Fruit fly (Drosophila melanogaster): ENCODE data around the gene CG5418.

CG5418 gene

DNA sequence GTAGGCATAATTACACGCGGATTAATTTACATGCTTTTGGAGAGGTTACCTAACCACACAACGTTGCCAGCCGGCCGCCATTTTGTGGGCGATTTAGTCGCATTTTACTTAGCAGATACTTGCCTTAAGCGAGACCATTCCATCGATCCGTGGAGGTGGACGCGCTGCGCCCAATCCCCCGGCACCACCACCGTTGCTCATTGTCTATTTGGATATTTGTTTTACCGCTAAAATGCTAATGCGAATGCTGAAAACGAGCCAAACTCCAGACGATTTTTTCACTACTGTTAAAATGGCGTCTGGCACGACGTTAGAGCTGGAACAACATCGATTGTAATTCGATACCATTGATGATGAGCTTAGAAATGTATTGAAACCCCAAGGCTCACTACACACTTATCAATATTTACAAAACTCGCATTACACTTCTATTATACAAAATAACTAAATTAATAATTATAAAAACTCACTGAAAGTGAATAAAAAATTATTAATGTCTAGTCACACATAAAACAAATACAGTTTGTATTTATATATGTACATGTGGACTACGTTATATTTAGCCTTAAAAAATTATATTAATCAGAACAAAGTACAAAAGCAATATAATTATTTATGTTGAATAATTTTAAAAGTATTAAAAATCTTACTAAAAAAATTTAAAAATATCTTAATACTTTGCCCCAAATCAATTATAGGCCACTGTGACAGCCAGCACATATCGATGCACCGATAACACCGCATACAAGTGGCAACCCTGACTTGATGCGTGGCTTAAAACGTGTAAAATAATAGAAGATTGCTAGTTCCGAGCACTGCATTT lies 19.1 kb downstream of the CG5418 start, which contains the start of gene eRF3:
TSS of gene eRF3 (plus strand) at position 741 of the 823 bp plus-strand sequence.
- TF ChIP-seq CG9948 (tag; optimal IDR thresholded peaks at IDR 0.05) (peak; percentile 64), CG4496 (GFP tag; IDR thresholded peaks at IDR 0.05) (0 out of 3 replicates have a peak, but pooled peaks have one; percentile 25), CG17806 (tag; optimal IDR thresholded peaks at IDR 0.05) (peak; percentile 56), Snoo (tag; optimal IDR thresholded peaks at IDR 0.05) (peak; percentile 46), CG32121 (GFP tag; IDR thresholded peaks at IDR 0.05) (peak; percentile 56), CG8159 (tag; optimal IDR thresholded peaks at IDR 0.05) (peak; percentile 78), Pif1B (GFP tag; optimal IDR thresholded peaks at IDR 0.05) (peak; percentile 22), rn (GFP tag; IDR thresholded peaks at IDR 0.05) (no peak; the same call in 1 of the 2 replicates), CG14655 (GFP tag; optimal IDR thresholded peaks at IDR 0.05) (no peak), CG15710 (tag; optimal IDR thresholded peaks at IDR 0.05) (peak; percentile 73), fd96Ca (GFP tag; IDR thresholded peaks at IDR 0.05) (peak; percentile 10; the same call in 2 of the 3 replicates), EcR (GFP tag; optimal IDR thresholded peaks at IDR 0.05) (no peak), Pif1A (GFP tag; optimal IDR thresholded peaks at IDR 0.05) (no peak), CG8301 (tag; optimal IDR thresholded peaks at IDR 0.05) (peak; percentile 33), Ets98B (GFP tag; IDR thresholded peaks at IDR 0.05) (peak; percentile 59; the same call in 1 of the 2 replicates), CG12605 (GFP tag; IDR thresholded peaks at IDR 0.05) (peak; percentile 13), gl (tag; optimal IDR thresholded peaks at IDR 0.05) (no peak), CG13204 (GFP tag; optimal IDR thresholded peaks at IDR 0.05) (no peak), CG34367 (tag; optimal IDR thresholded peaks at IDR 0.05) (peak; percentile 56), D1 (tag; optimal IDR thresholded peaks at IDR 0.05) (no peak), CG10348 (GFP tag; IDR thresholded peaks at IDR 0.05) (peak; percentile 24; the same call in 1 of the 2 replicates)

DNA sequence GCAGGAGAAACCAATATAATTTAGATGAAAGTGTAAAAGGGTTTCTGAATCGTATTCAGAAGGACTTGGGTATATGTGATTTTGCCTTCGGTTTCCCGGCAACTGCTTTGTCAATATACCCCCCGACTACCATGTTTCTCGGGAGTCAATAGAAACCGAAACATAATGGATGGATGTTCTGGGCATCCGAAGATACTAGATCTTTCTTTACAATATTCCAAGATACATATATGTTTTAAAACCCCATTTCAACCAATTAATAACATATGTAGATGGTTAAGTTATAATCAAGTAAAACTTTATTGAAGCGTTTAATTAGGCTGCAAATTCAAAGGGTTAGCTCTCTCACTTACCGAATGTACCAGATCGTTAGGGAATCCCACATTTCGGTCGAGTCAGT lies 22.2 kb downstream of the CG5418 start, which contains the start of gene CG5435:
TSS of gene CG5435 (minus strand) at position 101 of the 400 bp plus-strand sequence.
- no peak for TF ChIP-seq CG12605 (GFP tag; IDR thresholded peaks at IDR 0.05)
- TF ChIP-seq Ets98B (GFP tag; IDR thresholded peaks at IDR 0.05): no peak
- no peak for TF ChIP-seq CG17806 (tag; optimal IDR thresholded peaks at IDR 0.05)
- no peak for TF ChIP-seq CG14655 (GFP tag; optimal IDR thresholded peaks at IDR 0.05)
- TF ChIP-seq CG8301 (tag; optimal IDR thresholded peaks at IDR 0.05): no peak

- peak; percentile 54 for TF ChIP-seq CG17806 (tag; optimal IDR thresholded peaks at IDR 0.05)
- TF ChIP-seq Snoo (tag; optimal IDR thresholded peaks at IDR 0.05): peak; percentile 55
- TF ChIP-seq D1 (tag; optimal IDR thresholded peaks at IDR 0.05): no peak
- peak; percentile 44 for TF ChIP-seq Pif1A (GFP tag; optimal IDR thresholded peaks at IDR 0.05)
- peak; percentile 64 for TF ChIP-seq CG9948 (tag; optimal IDR thresholded peaks at IDR 0.05)
- TF ChIP-seq CG10348 (GFP tag; IDR thresholded peaks at IDR 0.05): no peak
- peak; percentile 27 for TF ChIP-seq CG34367 (tag; optimal IDR thresholded peaks at IDR 0.05)
- TF ChIP-seq CG13204 (GFP tag; optimal IDR thresholded peaks at IDR 0.05): no peak
- TF ChIP-seq fd96Ca (GFP tag; IDR thresholded peaks at IDR 0.05): no peak
- no peak for TF ChIP-seq CG12605 (GFP tag; IDR thresholded peaks at IDR 0.05)
- TF ChIP-seq Ets98B (GFP tag; IDR thresholded peaks at IDR 0.05): peak; percentile 58
- peak; percentile 54; the same call in 1 of the 2 replicates for TF ChIP-seq CG32121 (GFP tag; IDR thresholded peaks at IDR 0.05)
- TF ChIP-seq CG8159 (tag; optimal IDR thresholded peaks at IDR 0.05): peak; percentile 75
- peak; percentile 36 for TF ChIP-seq CG8301 (tag; optimal IDR thresholded peaks at IDR 0.05)
- no peak for TF ChIP-seq EcR (GFP tag; optimal IDR thresholded peaks at IDR 0.05)
- TF ChIP-seq CG4496 (GFP tag; IDR thresholded peaks at IDR 0.05): no peak
- TF ChIP-seq CG15710 (tag; optimal IDR thresholded peaks at IDR 0.05): peak; percentile 66
- peak; percentile 46 for TF ChIP-seq Pif1B (GFP tag; optimal IDR thresholded peaks at IDR 0.05)
- TF ChIP-seq gl (tag; optimal IDR thresholded peaks at IDR 0.05): no peak
Measured at dm6 chr2L:12427487-12428101, 25.4 kb downstream of the CG5418 start, which contains the start of the genes CG5446 and Trm1. Gene CG5446 (minus strand): TSS chr2L:12427709. Gene Trm1 (plus strand): TSS chr2L:12428028.

dm6 chr2L:12424555-12424954 lies 28.5 kb downstream of the CG5418 start, which contains the start of gene Fam92:
Gene Fam92 (plus strand): TSS chr2L:12424904.
- no peak for TF ChIP-seq fd96Ca (GFP tag; IDR thresholded peaks at IDR 0.05)
- TF ChIP-seq Snoo (tag; optimal IDR thresholded peaks at IDR 0.05): peak; percentile 42
- peak; percentile 9 for TF ChIP-seq CG15710 (tag; optimal IDR thresholded peaks at IDR 0.05)

DNA sequence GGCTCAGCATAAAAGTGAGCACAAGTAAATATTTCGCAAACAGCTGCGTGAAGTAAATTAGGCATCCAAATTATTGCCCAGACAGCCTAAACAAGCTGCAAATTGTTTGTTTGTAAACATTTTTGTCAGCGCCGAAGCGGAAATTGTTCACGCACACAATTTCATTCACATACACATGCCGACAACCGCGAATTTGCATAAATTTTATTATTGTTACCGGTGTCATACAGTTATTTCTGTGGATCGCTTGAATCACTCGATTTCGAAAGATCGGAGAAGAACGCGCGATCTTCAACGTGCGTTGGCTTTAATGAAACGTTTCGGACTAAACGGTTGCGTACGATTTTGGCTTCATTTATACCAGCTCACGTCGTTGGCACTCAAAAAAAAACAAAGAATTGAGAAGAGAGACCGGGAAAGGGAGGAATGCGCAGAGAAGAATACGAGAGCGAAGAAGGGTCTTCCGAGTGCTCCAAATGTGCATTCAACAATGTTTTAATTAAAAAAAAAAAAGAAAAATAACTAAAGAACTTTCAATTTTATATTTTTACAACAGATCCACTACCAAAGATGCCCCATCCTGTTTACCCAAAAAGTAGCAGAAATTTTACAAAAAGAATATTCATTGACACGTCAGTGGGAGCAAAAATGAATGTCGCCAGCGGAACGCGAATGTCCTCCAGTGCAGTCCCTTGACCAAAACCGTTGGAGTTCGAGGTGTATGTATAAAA lies 29.8 kb downstream of the CG5418 start, which contains the start of gene vir-1:
TSS of gene vir-1 (minus strand) at position 334 of the 731 bp plus-strand sequence.
- TF ChIP-seq CG8301 (tag; optimal IDR thresholded peaks at IDR 0.05): no peak
- TF ChIP-seq Pif1A (GFP tag; optimal IDR thresholded peaks at IDR 0.05): peak; percentile 3
- 0 out of 3 replicates have a peak, but pooled peaks have one; percentile 32 for TF ChIP-seq CG4496 (GFP tag; IDR thresholded peaks at IDR 0.05)
- no peak for TF ChIP-seq CG13204 (GFP tag; optimal IDR thresholded peaks at IDR 0.05)
